Worm (Caenorhabditis elegans) whole organism, L4/young adult: ENCODE data around the gene F47B7.5.

ENCODE experiments used
- W03F9.2 ChIP-seq: fragments of 150-350 bp; optimal IDR thresholded peaks from 2 replicates; lab custom pipeline; 2014; ENCODE audit warnings: missing biosample characterization, missing genetic modification characterization
- him-1 ChIP-seq: sonication (generic microtip); optimal IDR thresholded peaks from 2 replicates; lab custom pipeline; 2016; ENCODE audit warnings: missing genotype, missing genetic modification reagents, missing genetic modification characterization, missing compliant biosample characterization

DNA sequence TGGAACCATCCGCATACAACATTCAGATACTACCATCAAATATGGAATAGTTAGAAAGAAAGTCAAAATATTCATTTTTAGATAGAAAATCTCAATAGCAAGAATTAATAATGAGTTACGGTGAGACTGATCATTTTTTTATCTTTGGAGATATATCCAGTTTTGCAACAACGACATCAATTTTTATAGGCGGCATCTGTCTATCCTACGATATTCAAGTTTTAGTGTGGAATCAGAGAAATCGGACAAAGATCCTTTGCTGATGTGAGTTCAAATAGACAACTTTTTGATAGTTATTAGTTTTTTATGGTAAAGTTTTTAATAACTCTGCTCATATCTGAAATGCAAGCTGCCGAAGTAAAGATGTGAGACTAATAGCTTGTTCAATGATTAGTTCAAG, 2.1 kb downstream of the F47B7.5 start, which contains the start of gene F47B7.4:
- TF ChIP-seq him-1 (tag; lab: Kevin White, UChicago) = no peak
- no peak for TF ChIP-seq W03F9.2 (tag; lab: Kevin White, UChicago)
